Worm (Caenorhabditis elegans) whole organism, late embryonic: ENCODE measurements around the gene madf-5.

Source experiments
- C08G9.2 ChIP-seq: sonication (generic microtip); optimal IDR thresholded peaks from 2 replicates; lab custom pipeline; 2016; ENCODE audit warnings: mild to moderate bottlenecking, missing genetic modification characterization, moderate library complexity, missing compliant biosample characterization
- C38D4.7 ChIP-seq: fragments of 200-800 bp; sonication (Bioruptor generic); optimal IDR thresholded peaks from 2 replicates; lab custom pipeline; 2018; ENCODE audit warnings: mild to moderate bottlenecking, missing genetic modification characterization, moderate library complexity, missing compliant biosample characterization
- K02D7.2 ChIP-seq: sonication (generic microtip); optimal IDR thresholded peaks from 2 replicates; lab custom pipeline; 2017; ENCODE audit warnings: mild to moderate bottlenecking, missing genetic modification characterization, missing compliant biosample characterization
- T23F11.4 ChIP-seq: fragments of 200-800 bp; sonication (Bioruptor generic); optimal IDR thresholded peaks from 2 replicates; lab custom pipeline; 2018; ENCODE audit warnings: mild to moderate bottlenecking, missing genetic modification characterization, missing compliant biosample characterization
- Y22D7AL.16 ChIP-seq: sonication (generic microtip); optimal IDR thresholded peaks from 2 replicates; lab custom pipeline; 2016; ENCODE audit warnings: missing genetic modification characterization, missing compliant biosample characterization
- ceh-14 ChIP-seq: sonication (generic microtip); optimal IDR thresholded peaks from 2 replicates; lab custom pipeline; 2016; ENCODE audit warnings: missing genotype, missing genetic modification characterization, missing compliant biosample characterization
- ceh-2 ChIP-seq: sonication (generic microtip); optimal IDR thresholded peaks from 2 replicates; lab custom pipeline; 2016; ENCODE audit warnings: missing genotype, missing genetic modification characterization, missing compliant biosample characterization
- ceh-22 ChIP-seq: sonication (generic microtip); optimal IDR thresholded peaks from 2 replicates; lab custom pipeline; 2017; ENCODE audit warnings: missing biosample characterization, missing genetic modification characterization
- ceh-24 ChIP-seq: sonication (generic microtip); optimal IDR thresholded peaks from 2 replicates; lab custom pipeline; 2016; ENCODE audit warnings: mild to moderate bottlenecking, missing genetic modification characterization, missing compliant biosample characterization
- ceh-30 ChIP-seq: fragments of 150-350 bp; optimal IDR thresholded peaks from 2 replicates; lab custom pipeline; 2014; ENCODE audit warnings: missing biosample characterization, missing genetic modification characterization
- ceh-31 ChIP-seq: sonication (generic microtip); optimal IDR thresholded peaks from 2 replicates; lab custom pipeline; 2016; ENCODE audit warnings: missing genetic modification characterization, missing compliant biosample characterization
- ceh-34 ChIP-seq: sonication (generic microtip); optimal IDR thresholded peaks from 2 replicates; lab custom pipeline; 2016; ENCODE audit warnings: mild to moderate bottlenecking, missing genetic modification characterization, missing compliant biosample characterization
- ceh-48 ChIP-seq: sonication (generic microtip); optimal IDR thresholded peaks from 2 replicates; lab custom pipeline; 2016; ENCODE audit warnings: missing genetic modification characterization, inconsistent platforms, missing compliant biosample characterization
- ceh-9 ChIP-seq: sonication (generic microtip); optimal IDR thresholded peaks from 2 replicates; lab custom pipeline; 2016; ENCODE audit warnings: mild to moderate bottlenecking, missing genetic modification characterization, inconsistent platforms, missing compliant biosample characterization
- dve-1 ChIP-seq: sonication (generic microtip); optimal IDR thresholded peaks from 2 replicates; lab custom pipeline; 2017; ENCODE audit warnings: antibody characterized with exemption, mild to moderate bottlenecking, missing genetic modification characterization, missing compliant biosample characterization
- elt-4 ChIP-seq: sonication (generic microtip); optimal IDR thresholded peaks from 2 replicates; lab custom pipeline; 2016; ENCODE audit warnings: missing genetic modification characterization, missing compliant biosample characterization
- ets-4 ChIP-seq: sonication (generic microtip); optimal IDR thresholded peaks from 2 replicates; lab custom pipeline; 2016; ENCODE audit warnings: missing genetic modification characterization, missing compliant biosample characterization
- fkh-10 ChIP-seq: fragments of 150-350 bp; optimal IDR thresholded peaks from 2 replicates; lab custom pipeline; 2014; ENCODE audit warnings: missing biosample characterization, missing genetic modification reagents, missing genetic modification characterization
- fkh-6 ChIP-seq: sonication (generic microtip); optimal IDR thresholded peaks from 2 replicates; lab custom pipeline; 2016; ENCODE audit warnings: missing genetic modification characterization, missing compliant biosample characterization
- hlh-15 ChIP-seq: sonication (generic microtip); optimal IDR thresholded peaks from 2 replicates; lab custom pipeline; 2016; ENCODE audit warnings: missing genetic modification characterization, missing compliant biosample characterization
- hlh-30 ChIP-seq: sonication (generic microtip); optimal IDR thresholded peaks from 2 replicates; lab custom pipeline; 2017; ENCODE audit warnings: antibody characterized with exemption, missing genetic modification characterization, missing compliant biosample characterization; ENCODE audit not compliant: insufficient read depth
- hlh-8 ChIP-seq: sonication (generic microtip); optimal IDR thresholded peaks from 2 replicates; lab custom pipeline; 2016; ENCODE audit warnings: missing genotype, missing genetic modification characterization, missing compliant biosample characterization
- lin-11 ChIP-seq: fragments of 200-800 bp; sonication (Bioruptor generic); optimal IDR thresholded peaks from 2 replicates; lab custom pipeline; 2018; ENCODE audit warnings: mild to moderate bottlenecking, missing genetic modification characterization, missing compliant biosample characterization
- mec-3 ChIP-seq: sonication (generic microtip); optimal IDR thresholded peaks from 2 replicates; lab custom pipeline; 2016; ENCODE audit warnings: borderline replicate concordance, missing genetic modification characterization, missing compliant biosample characterization
- nfya-1 ChIP-seq: sonication (generic microtip); optimal IDR thresholded peaks from 2 replicates; lab custom pipeline; 2017; ENCODE audit warnings: missing genetic modification characterization, mild to moderate bottlenecking, missing compliant biosample characterization, antibody characterized with exemption, moderate library complexity
- nhr-11 ChIP-seq: fragments of 150-350 bp; optimal IDR thresholded peaks from 2 replicates; lab custom pipeline; 2014; ENCODE audit warnings: missing biosample characterization, missing genetic modification characterization
- nhr-232 ChIP-seq: sonication (generic microtip); optimal IDR thresholded peaks from 2 replicates; lab custom pipeline; 2016; ENCODE audit warnings: missing genetic modification characterization, missing compliant biosample characterization
- pag-3 ChIP-seq: sonication (generic microtip); optimal IDR thresholded peaks from 2 replicates; lab custom pipeline; 2016; ENCODE audit warnings: missing compliant biosample characterization, missing genetic modification characterization, borderline replicate concordance
- pat-9 ChIP-seq: fragments of 200-800 bp; sonication (Bioruptor generic); optimal IDR thresholded peaks from 2 replicates; lab custom pipeline; 2018; ENCODE audit warnings: mild to moderate bottlenecking, missing genetic modification characterization, moderate library complexity, missing compliant biosample characterization
- pax-1 ChIP-seq: fragments of 150-350 bp; optimal IDR thresholded peaks from 2 replicates; lab custom pipeline; 2014; ENCODE audit warnings: missing biosample characterization, missing genetic modification characterization
- pha-2 ChIP-seq: sonication (generic microtip); optimal IDR thresholded peaks from 2 replicates; lab custom pipeline; 2017; ENCODE audit warnings: mild to moderate bottlenecking, missing genetic modification characterization, missing compliant biosample characterization
- pqm-1 ChIP-seq: sonication (generic microtip); optimal IDR thresholded peaks from 2 replicates; lab custom pipeline; 2016; ENCODE audit warnings: missing genetic modification characterization, missing compliant biosample characterization
- pros-1 ChIP-seq: fragments of 150-350 bp; optimal IDR thresholded peaks from 2 replicates; lab custom pipeline; 2014; ENCODE audit warnings: missing biosample characterization, missing genetic modification reagents, missing genetic modification characterization
- rnt-1 ChIP-seq: sonication (generic microtip); optimal IDR thresholded peaks from 2 replicates; lab custom pipeline; 2016; ENCODE audit warnings: missing genetic modification characterization, missing compliant biosample characterization
- sox-4 ChIP-seq: sonication (generic microtip); optimal IDR thresholded peaks from 2 replicates; lab custom pipeline; 2017; ENCODE audit warnings: mild to moderate bottlenecking, missing genetic modification characterization, inconsistent platforms, missing compliant biosample characterization
- tbx-2 ChIP-seq: sonication (generic microtip); optimal IDR thresholded peaks from 2 replicates; lab custom pipeline; 2016; ENCODE audit warnings: missing genetic modification characterization, missing compliant biosample characterization
- tbx-7 ChIP-seq: sonication (generic microtip); optimal IDR thresholded peaks from 2 replicates; lab custom pipeline; 2016; ENCODE audit warnings: missing genotype, missing genetic modification characterization, missing compliant biosample characterization
- ttx-3 ChIP-seq: sonication (generic microtip); optimal IDR thresholded peaks from 2 replicates; lab custom pipeline; 2016; ENCODE audit warnings: missing genetic modification reagents, missing genetic modification characterization, missing compliant biosample characterization
- unc-42 ChIP-seq: sonication (generic microtip); optimal IDR thresholded peaks from 2 replicates; lab custom pipeline; 2016; ENCODE audit warnings: missing genotype, missing genetic modification characterization, missing compliant biosample characterization

The madf-5 gene

ce11 chrII:14587407-14587806, 14.0 kb downstream of the madf-5 start, which contains the start of gene C01G12.5:
TSS of gene C01G12.5 (minus strand) at chrII:14587507.
- TF ChIP-seq tbx-7 (tag; lab: Kevin White, UChicago) (no peak), Y22D7AL.16 (tag; lab: Kevin White, UChicago) (no peak), ceh-14 (tag; lab: Kevin White, UChicago) (no peak), rnt-1 (tag; lab: Kevin White, UChicago) (no peak), pag-3 (tag; lab: Kevin White, UChicago) (no peak)

- TF ChIP-seq ttx-3 (no peak), ceh-9 (tag; lab: Kevin White, UChicago) (no peak), ceh-14 (tag; lab: Kevin White, UChicago) (no peak), sox-4 (tag; lab: Kevin White, UChicago) (no peak), ceh-24 (tag; lab: Kevin White, UChicago) (no peak), C38D4.7 (GFP tag; lab: Kevin White, UChicago) (no peak), fkh-10 (GFP tag; lab: Kevin White, UChicago) (no peak), pqm-1 (no peak), ceh-30 (tag; lab: Kevin White, UChicago) (no peak), nfya-1 (tag; lab: Kevin White, UChicago) (no peak)
Measured at ce11 chrII:14588162-14588561, 14.7 kb downstream of the madf-5 start, which contains the start of gene nspb-10. TSS of gene nspb-10 (minus strand) at chrII:14588262.

ce11 chrII:14591699-14592098, 18.3 kb downstream of the madf-5 start, which contains the start of gene C01G12.7:
TSS of gene C01G12.7 (minus strand) at chrII:14591893.
- TF ChIP-seq hlh-30 (tag; lab: Kevin White, UChicago), result no peak
- no peak for TF ChIP-seq ceh-2 (tag; lab: Kevin White, UChicago)
- no peak for TF ChIP-seq nfya-1 (tag; lab: Kevin White, UChicago)
- no peak for TF ChIP-seq ceh-34 (tag; lab: Kevin White, UChicago)
- TF ChIP-seq pros-1 (tag; lab: Kevin White, UChicago), result no peak
- TF ChIP-seq pha-2 (tag; lab: Kevin White, UChicago), result no peak
- no peak for TF ChIP-seq dve-1 (tag; lab: Kevin White, UChicago)
- no peak for TF ChIP-seq C38D4.7 (GFP tag; lab: Kevin White, UChicago)
- TF ChIP-seq unc-42 (tag; lab: Kevin White, UChicago), result no peak
- TF ChIP-seq hlh-8 (tag; lab: Kevin White, UChicago), result no peak

- TF ChIP-seq K02D7.2 (tag; lab: Kevin White, UChicago) (no peak), fkh-10 (GFP tag; lab: Kevin White, UChicago) (no peak), pat-9 (tag; lab: Kevin White, UChicago) (no peak), C38D4.7 (GFP tag; lab: Kevin White, UChicago) (no peak), ceh-9 (tag; lab: Kevin White, UChicago) (no peak), nhr-232 (tag; lab: Kevin White, UChicago) (no peak), ets-4 (no peak), tbx-2 (tag; lab: Kevin White, UChicago) (no peak)
Measured at ce11 chrII:14592629-14593028, 19.2 kb downstream of the madf-5 start.

- TF ChIP-seq ceh-22 (tag; lab: Kevin White, UChicago), result no peak
- no peak for TF ChIP-seq C38D4.7 (GFP tag; lab: Kevin White, UChicago)
- TF ChIP-seq tbx-2 (tag; lab: Kevin White, UChicago), result no peak
- no peak for TF ChIP-seq C08G9.2 (tag; lab: Kevin White, UChicago)
- TF ChIP-seq elt-4, result no peak
Measured at ce11 chrII:14593281-14593680, 19.9 kb downstream of the madf-5 start, which contains the start of gene catp-4. TSS of gene catp-4 (plus strand) at chrII:14593581.

ce11 chrII:14597788-14598187, 24.4 kb downstream of the madf-5 start:
- TF ChIP-seq mec-3 (tag; lab: Kevin White, UChicago), result no peak
- no peak for TF ChIP-seq tbx-7 (tag; lab: Kevin White, UChicago)
- no peak for TF ChIP-seq T23F11.4
- TF ChIP-seq hlh-15 (tag; lab: Kevin White, UChicago), result no peak
- TF ChIP-seq ceh-48 (tag; lab: Kevin White, UChicago), result no peak
- no peak for TF ChIP-seq dve-1 (tag; lab: Kevin White, UChicago)
- no peak for TF ChIP-seq ceh-31 (tag; lab: Kevin White, UChicago)
- no peak for TF ChIP-seq fkh-6
- no peak for TF ChIP-seq lin-11 (tag; lab: Kevin White, UChicago)
- no peak for TF ChIP-seq nhr-11 (tag; lab: Kevin White, UChicago)
- TF ChIP-seq pax-1 (tag; lab: Kevin White, UChicago), result no peak
